Worm (Caenorhabditis elegans): ENCODE results near the gene F23H12.5.

ce11 chrV:12317080-12317479, 41.4 kb upstream of the F23H12.5 start, which contains the start of gene R04F11.3:
- TF ChIP-seq W03F9.2 (tag; optimal IDR thresholded peaks at IDR 0.05): no peak
- TF ChIP-seq dao-5 (tag; optimal IDR thresholded peaks at IDR 0.05): no peak
- TF ChIP-seq him-1 (tag; optimal IDR thresholded peaks at IDR 0.05): no peak

Data from whole organism, L4/young adult.